Fruit fly (Drosophila melanogaster) whole organism, embryonic: ENCODE data around the gene CG14104.

Experiments used
- Aef1 ChIP-seq: fragments of 200-800 bp; sonication (Bioruptor generic); IDR thresholded peaks from 3 replicates; pipeline ENCODE4 v1.3.6; 2022; ENCODE audit warnings: missing biosample characterization, missing genetic modification characterization
- Atf6 ChIP-seq: fragments of 200-800 bp; sonication (Bioruptor generic); IDR thresholded peaks from 2 replicates; pipeline ENCODE4 v1.3.6; 2022; ENCODE audit warnings: missing biosample characterization, missing genetic modification characterization
- CG10209 ChIP-seq: fragments of 200-800 bp; sonication (Bioruptor generic); optimal IDR thresholded peaks from 3 replicates; lab custom pipeline; 2017; ENCODE audit warnings: missing biosample characterization, mild to moderate bottlenecking, missing genetic modification characterization, missing genetic modification reagents
- CG13287 ChIP-seq: fragments of 200-800 bp; sonication (Bioruptor generic); IDR thresholded peaks from 2 replicates; pipeline ENCODE4 v1.3.6; 2022; ENCODE audit warnings: missing biosample characterization, missing genetic modification characterization; ENCODE audit not compliant: partially characterized antibody
- CG14710 ChIP-seq: fragments of 200-800 bp; sonication (Bioruptor generic); optimal IDR thresholded peaks from 3 replicates; lab custom pipeline; 2019; ENCODE audit warnings: missing biosample characterization, mild to moderate bottlenecking, missing genetic modification characterization, moderate library complexity
- CG15514 ChIP-seq: fragments of 200-800 bp; sonication (Bioruptor generic); optimal IDR thresholded peaks from 3 replicates; lab custom pipeline; 2017; ENCODE audit warnings: missing biosample characterization, missing genetic modification characterization, mild to moderate bottlenecking, moderate library complexity, missing genetic modification reagents
- CG16813 ChIP-seq: fragments of 200-800 bp; sonication (Bioruptor generic); IDR thresholded peaks from 3 replicates; pipeline ENCODE4 v1.3.6; 2022; ENCODE audit warnings: missing biosample characterization, missing genetic modification characterization; ENCODE audit not compliant: partially characterized antibody
- CG17359 ChIP-seq: fragments of 200-800 bp; sonication (Bioruptor generic); optimal IDR thresholded peaks from 3 replicates; lab custom pipeline; 2018; ENCODE audit warnings: missing biosample characterization, mild to moderate bottlenecking, missing genetic modification characterization, moderate library complexity
- CG17385 ChIP-seq: fragments of 200-800 bp; sonication (Bioruptor generic); optimal IDR thresholded peaks from 3 replicates; lab custom pipeline; 2018; ENCODE audit warnings: missing biosample characterization, mild to moderate bottlenecking, missing genetic modification characterization
- CG17612 ChIP-seq: fragments of 200-800 bp; sonication (Bioruptor generic); IDR thresholded peaks from 2 replicates; pipeline ENCODE4 v1.3.6; 2022; ENCODE audit warnings: missing biosample characterization, missing genetic modification characterization
- CG1792 ChIP-seq: fragments of 200-800 bp; sonication (Bioruptor generic); optimal IDR thresholded peaks from 2 replicates; lab custom pipeline; 2016; ENCODE audit warnings: missing biosample characterization, missing genetic modification characterization
- CG2129 ChIP-seq: fragments of 200-800 bp; sonication (Bioruptor generic); IDR thresholded peaks from 2 replicates; pipeline ENCODE4 v1.3.6; 2022; ENCODE audit warnings: missing biosample characterization, missing genetic modification characterization; ENCODE audit not compliant: partially characterized antibody
- CG30020 ChIP-seq: fragments of 200-800 bp; optimal IDR thresholded peaks from 2 replicates; lab custom pipeline; 2019; ENCODE audit warnings: missing biosample characterization, mild to moderate bottlenecking, missing genetic modification characterization, moderate library complexity
- CG31224 ChIP-seq: fragments of 200-800 bp; sonication (Bioruptor generic); IDR thresholded peaks from 2 replicates; pipeline ENCODE4 v1.3.6; 2022; ENCODE audit warnings: missing biosample characterization, missing genetic modification characterization
- CG3847 ChIP-seq: fragments of 200-800 bp; sonication (Bioruptor generic); IDR thresholded peaks from 2 replicates; pipeline ENCODE4 v1.3.6; 2022; ENCODE audit warnings: missing biosample characterization, missing genetic modification characterization
- CG3995 ChIP-seq: fragments of 200-800 bp; sonication (Bioruptor generic); optimal IDR thresholded peaks from 3 replicates; lab custom pipeline; 2016; ENCODE audit warnings: missing biosample characterization, missing genetic modification characterization
- CG4328 ChIP-seq: fragments of 200-800 bp; sonication (Bioruptor generic); optimal IDR thresholded peaks from 3 replicates; lab custom pipeline; 2017; ENCODE audit warnings: missing biosample characterization, missing genetic modification reagents, missing genetic modification characterization
- CG6254 ChIP-seq: fragments of 200-800 bp; sonication (Bioruptor generic); optimal IDR thresholded peaks from 3 replicates; lab custom pipeline; 2017; ENCODE audit warnings: mild to moderate bottlenecking, missing biosample characterization, missing genetic modification reagents, missing genetic modification characterization
- CG6683 ChIP-seq: fragments of 200-800 bp; sonication (Bioruptor generic); optimal IDR thresholded peaks from 2 replicates; lab custom pipeline; 2017; ENCODE audit warnings: missing biosample characterization, mild to moderate bottlenecking, missing genetic modification characterization, missing genetic modification reagents
- CG9817 ChIP-seq: fragments of 200-800 bp; sonication (Bioruptor generic); optimal IDR thresholded peaks from 2 replicates; lab custom pipeline; 2018; ENCODE audit warnings: missing biosample characterization, mild to moderate bottlenecking, missing genetic modification characterization, moderate library complexity
- CG9876 ChIP-seq: fragments of 200-800 bp; sonication (Bioruptor generic); optimal IDR thresholded peaks from 2 replicates; lab custom pipeline; 2016; ENCODE audit warnings: missing biosample characterization, missing genetic modification characterization
- ERR ChIP-seq: fragments of 200-800 bp; sonication (Bioruptor generic); optimal IDR thresholded peaks from 2 replicates; lab custom pipeline; 2016; ENCODE audit warnings: missing biosample characterization, missing genetic modification characterization
- Ets65A ChIP-seq: fragments of 200-800 bp; sonication (Bioruptor generic); peaks from one replicate; lab custom pipeline; 2016; ENCODE audit warnings: missing biosample characterization, missing genetic modification characterization
- HLH4C ChIP-seq: fragments of 200-800 bp; sonication (Bioruptor generic); IDR thresholded peaks from 3 replicates; pipeline ENCODE4 v1.3.6; 2022; ENCODE audit warnings: missing biosample characterization, missing genetic modification characterization; ENCODE audit not compliant: partially characterized antibody
- HLHmδ ChIP-seq: fragments of 200-800 bp; sonication (Bioruptor generic); optimal IDR thresholded peaks from 2 replicates; lab custom pipeline; 2018; ENCODE audit warnings: missing biosample characterization, mild to moderate bottlenecking, missing genetic modification characterization, moderate library complexity
- Lhr ChIP-seq: fragments of 200-800 bp; sonication (Bioruptor generic); optimal IDR thresholded peaks from 3 replicates; lab custom pipeline; 2017; ENCODE audit warnings: mild to moderate bottlenecking, missing biosample characterization, missing genetic modification reagents, missing genetic modification characterization
- Mad ChIP-seq: fragments of 200-800 bp; sonication (Bioruptor generic); optimal IDR thresholded peaks from 2 replicates; lab custom pipeline; 2016; ENCODE audit warnings: missing biosample characterization, missing genetic modification characterization
- Med ChIP-seq: fragments of 200-800 bp; sonication (Bioruptor generic); peaks from one replicate; lab custom pipeline; 2016; ENCODE audit warnings: missing biosample characterization, missing genetic modification characterization, mild to moderate bottlenecking, inconsistent platforms, moderate library complexity
- Sin3A ChIP-seq: fragments of >200 bp; optimal IDR thresholded peaks from 2 replicates; lab custom pipeline; 2018
- al ChIP-seq: fragments of 200-800 bp; sonication (Bioruptor generic); IDR thresholded peaks from 2 replicates; pipeline ENCODE4 v1.3.6; 2022; ENCODE audit warnings: missing biosample characterization, missing genetic modification characterization
- cg ChIP-seq: fragments of 200-800 bp; sonication (Bioruptor generic); optimal IDR thresholded peaks from 3 replicates; lab custom pipeline; 2019; ENCODE audit warnings: missing biosample characterization, mild to moderate bottlenecking, missing genetic modification characterization, moderate library complexity
- dan ChIP-seq: fragments of 200-800 bp; sonication (Bioruptor generic); IDR thresholded peaks from 2 replicates; pipeline ENCODE4 v1.3.6; 2022; ENCODE audit warnings: missing biosample characterization, missing genetic modification characterization
- fd3F ChIP-seq: fragments of 200-800 bp; sonication (Bioruptor generic); optimal IDR thresholded peaks from 2 replicates; lab custom pipeline; 2018; ENCODE audit warnings: missing biosample characterization, mild to moderate bottlenecking, missing genetic modification characterization, moderate library complexity
- grau ChIP-seq: fragments of 200-800 bp; optimal IDR thresholded peaks from 3 replicates; lab custom pipeline; 2019; ENCODE audit warnings: missing biosample characterization, mild to moderate bottlenecking, missing genetic modification characterization, moderate library complexity
- gt ChIP-seq: fragments of 200-800 bp; sonication (Bioruptor generic); IDR thresholded peaks from 2 replicates; pipeline ENCODE4 v1.3.6; 2022; ENCODE audit warnings: missing biosample characterization, missing genetic modification characterization
- hb ChIP-seq: fragments of 200-800 bp; sonication (Bioruptor generic); IDR thresholded peaks from 3 replicates; pipeline ENCODE4 v1.3.6; 2022; ENCODE audit warnings: missing biosample characterization, missing genetic modification characterization; ENCODE audit not compliant: partially characterized antibody
- hbn ChIP-seq: fragments of 200-800 bp; sonication (Bioruptor generic); IDR thresholded peaks from 2 replicates; pipeline ENCODE4 v1.3.6; 2022; ENCODE audit warnings: missing biosample characterization, missing genetic modification characterization; ENCODE audit not compliant: partially characterized antibody
- mirr ChIP-seq: fragments of 200-800 bp; sonication (Bioruptor generic); optimal IDR thresholded peaks from 3 replicates; lab custom pipeline; 2018; ENCODE audit warnings: missing biosample characterization, mild to moderate bottlenecking, missing genetic modification characterization
- schlank ChIP-seq: fragments of 200-800 bp; sonication (Bioruptor generic); optimal IDR thresholded peaks from 2 replicates; lab custom pipeline; 2018; ENCODE audit warnings: missing biosample characterization, mild to moderate bottlenecking, missing genetic modification characterization
- sens ChIP-seq: fragments of 200-800 bp; sonication (Bioruptor generic); peaks from one replicate; lab custom pipeline; 2016; ENCODE audit warnings: missing biosample characterization, missing genetic modification characterization
- sna ChIP-seq: fragments of 200-800 bp; sonication (Bioruptor generic); IDR thresholded peaks from 2 replicates; pipeline ENCODE4 v1.3.6; 2022; ENCODE audit warnings: missing biosample characterization, missing genetic modification characterization; ENCODE audit not compliant: partially characterized antibody
- sr ChIP-seq: fragments of 200-800 bp; sonication (Bioruptor generic); IDR thresholded peaks from 3 replicates; pipeline ENCODE4 v1.3.6; 2022; ENCODE audit warnings: missing biosample characterization, missing genetic modification characterization
- stc ChIP-seq: fragments of 200-800 bp; sonication (Bioruptor generic); IDR thresholded peaks from 2 replicates; pipeline ENCODE4 v1.3.6; 2022; ENCODE audit warnings: missing biosample characterization, missing genetic modification characterization
- sug ChIP-seq: fragments of 200-800 bp; optimal IDR thresholded peaks from 2 replicates; lab custom pipeline; 2019; ENCODE audit warnings: missing biosample characterization, mild to moderate bottlenecking, missing genetic modification characterization, moderate library complexity
- tna ChIP-seq: fragments of 200-800 bp; sonication (Bioruptor generic); IDR thresholded peaks from 2 replicates; pipeline ENCODE4 v1.3.6; 2022; ENCODE audit warnings: missing biosample characterization, missing genetic modification characterization; ENCODE audit not compliant: partially characterized antibody
- trem ChIP-seq: fragments of 200-800 bp; optimal IDR thresholded peaks from 3 replicates; lab custom pipeline; 2019; ENCODE audit warnings: missing biosample characterization, mild to moderate bottlenecking, missing genetic modification characterization, moderate library complexity

The CG14104 gene

DNA sequence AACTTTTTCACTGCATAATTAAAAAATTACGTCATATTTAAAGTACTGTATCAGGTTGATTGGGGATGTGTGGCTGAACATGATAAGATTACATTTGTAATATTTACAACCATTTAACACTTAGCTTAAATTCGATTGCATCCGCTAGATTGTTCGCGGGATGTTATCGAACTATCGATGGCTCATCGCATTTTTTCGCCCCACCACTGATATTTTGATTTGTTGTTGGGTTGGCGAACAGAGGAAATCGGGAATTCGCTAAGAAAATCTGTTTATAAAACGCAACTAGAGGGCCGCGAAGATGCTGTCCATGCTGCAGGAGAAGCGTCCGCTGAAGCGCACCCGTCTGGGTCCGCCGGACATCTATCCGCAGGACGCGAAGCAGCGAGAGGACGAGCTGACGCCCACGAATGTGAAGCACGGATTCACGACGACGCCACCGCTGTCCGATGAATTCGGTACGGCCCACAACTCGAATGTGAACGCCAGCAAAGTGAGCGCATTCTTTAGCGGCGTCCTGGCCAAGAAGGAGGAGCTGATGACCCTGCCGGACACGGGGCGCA lies 29.5 kb upstream of the CG14104 start, which contains the start of gene kto (continued):
- TF ChIP-seq mirr (GFP tag; lab: Kevin White, UChicago) = peak; percentile 57
- TF ChIP-seq fd3F (GFP tag; lab: Kevin White, UChicago) = no peak
- peak; percentile 70 for TF ChIP-seq CG2129 (GFP tag; lab: Robert Waterston, UW)
- TF ChIP-seq sens (GFP tag; lab: Kevin White, UChicago) = peak; percentile 84
- peak; percentile 34 for TF ChIP-seq trem (tag; lab: Kevin White, UChicago)
- TF ChIP-seq sr = 0 out of 3 replicates have a peak, but pooled peaks have one; percentile 12
- TF ChIP-seq CG15514 (GFP tag; lab: Kevin White, UChicago) = peak; percentile 40
- no peak for TF ChIP-seq dan (GFP tag; lab: Robert Waterston, UW)
- peak; percentile 16 for TF ChIP-seq Sin3A (lab: Kevin White, UChicago)
- TF ChIP-seq Aef1 (GFP tag; lab: Robert Waterston, UW) = peak; percentile 68
- peak; percentile 97 for TF ChIP-seq CG13287
- TF ChIP-seq CG16813 (GFP tag; lab: Robert Waterston, UW) = peak; percentile 81

DNA sequence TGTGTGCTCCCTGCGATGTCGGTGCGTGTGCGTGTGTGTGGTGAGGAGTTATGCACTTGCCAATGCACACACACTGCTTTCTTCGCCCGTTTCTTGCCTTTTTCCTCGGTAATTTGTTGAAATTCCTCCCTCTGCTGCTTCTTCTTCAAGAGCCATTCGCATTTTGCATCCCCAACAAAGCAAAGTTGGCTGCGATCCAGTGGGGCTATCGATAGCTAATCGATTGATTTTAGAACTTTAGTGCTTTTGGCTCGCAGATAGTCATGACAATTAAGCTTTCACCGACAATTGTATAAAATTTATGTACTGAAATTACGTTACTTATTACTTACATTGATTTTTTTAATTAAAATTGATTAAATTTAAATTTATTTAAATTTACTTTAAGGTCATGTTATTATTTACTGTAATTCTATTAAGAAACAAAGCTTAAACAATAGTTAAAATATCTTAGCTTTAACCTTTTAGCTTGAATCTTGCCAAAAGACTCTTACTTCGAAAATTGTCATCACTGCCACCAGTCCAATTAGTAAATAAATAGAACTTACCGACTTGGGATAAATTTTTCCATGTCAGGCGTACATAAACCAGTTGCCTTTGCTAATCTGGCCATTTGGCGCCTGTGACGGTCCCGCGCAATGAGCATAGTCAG lies 27.3 kb upstream of the CG14104 start, which contains the start of the genes trc and CG32221:
Gene trc, minus strand, starts transcription at position 162 of the 652 bp plus-strand sequence.
Gene CG32221, plus strand, starts transcription at position 528 of the 652 bp plus-strand sequence.
- TF ChIP-seq CG17385 (GFP tag; lab: Kevin White, UChicago) = peak; percentile 98
- TF ChIP-seq grau = no peak
- TF ChIP-seq CG31224 (GFP tag; lab: Robert Waterston, UW) = peak; percentile 24; the same call in 1 of the 2 replicates
- TF ChIP-seq CG3995 (GFP tag; lab: Kevin White, UChicago) = peak; percentile 54
- no peak for TF ChIP-seq CG1792 (GFP tag; lab: Kevin White, UChicago)
- TF ChIP-seq schlank (tag; lab: Kevin White, UChicago) = peak; percentile 39
- peak; percentile 30 for TF ChIP-seq CG9876 (GFP tag; lab: Kevin White, UChicago)
- TF ChIP-seq Mad (GFP tag; lab: Kevin White, UChicago) = no peak
- TF ChIP-seq al (GFP tag; lab: Robert Waterston, UW) = 0 out of 2 replicates have a peak, but pooled peaks have one; percentile 33
- peak; percentile 54 for TF ChIP-seq Lhr (GFP tag; lab: Kevin White, UChicago)
- no peak for TF ChIP-seq CG6683 (GFP tag; lab: Kevin White, UChicago)
- TF ChIP-seq sug (tag; lab: Kevin White, UChicago) = peak; percentile 74
- TF ChIP-seq CG4328 = peak; percentile 65
- peak; percentile 65 for TF ChIP-seq CG14710
- peak; percentile 40; the same call in 1 of the 2 replicates for TF ChIP-seq hbn (GFP tag; lab: Robert Waterston, UW)
- TF ChIP-seq CG9817 = peak; percentile 68
- peak; percentile 36; the same call in 1 of the 2 replicates for TF ChIP-seq tna (GFP tag; lab: Robert Waterston, UW)
- TF ChIP-seq ERR (GFP tag; lab: Kevin White, UChicago) = no peak
- TF ChIP-seq stc = 0 out of 2 replicates have a peak, but pooled peaks have one; percentile 23
- peak; percentile 31 for TF ChIP-seq CG30020
- 0 out of 2 replicates have a peak, but pooled peaks have one; percentile 29 for TF ChIP-seq gt (GFP tag; lab: Robert Waterston, UW)
- TF ChIP-seq Atf6 (GFP tag; lab: Robert Waterston, UW) = no peak
- peak; percentile 94 for TF ChIP-seq HLHmδ
- peak; percentile 54; the same call in 1 of the 3 replicates for TF ChIP-seq hb
- TF ChIP-seq cg (GFP tag; lab: Kevin White, UChicago) = no peak
- TF ChIP-seq CG17612 = 0 out of 2 replicates have a peak, but pooled peaks have one; percentile 10
- TF ChIP-seq CG6254 (GFP tag; lab: Kevin White, UChicago) = peak; percentile 11
- TF ChIP-seq CG17359 (tag; lab: Kevin White, UChicago) = peak; percentile 33
- peak; percentile 59 for TF ChIP-seq HLH4C (GFP tag; lab: Robert Waterston, UW)
- TF ChIP-seq CG3847 = peak; percentile 51; the same call in 1 of the 2 replicates
- peak; percentile 94 for TF ChIP-seq Ets65A
- TF ChIP-seq CG10209 = no peak
- peak; percentile 82 for TF ChIP-seq Med
- peak; percentile 22; the same call in 1 of the 2 replicates for TF ChIP-seq sna (GFP tag; lab: Robert Waterston, UW)
